Worm (Caenorhabditis elegans) whole organism, early embryonic: Measurements from ENCODE around the gene bir-2.

Experiments used
- B0310.2 ChIP-seq: sonication (generic microtip); optimal IDR thresholded peaks from 2 replicates; lab custom pipeline; 2016; ENCODE audit warnings: mild to moderate bottlenecking, missing genetic modification characterization, missing compliant biosample characterization
- aly-1 ChIP-seq: sonication (generic microtip); optimal IDR thresholded peaks from 2 replicates; lab custom pipeline; 2016; ENCODE audit warnings: missing genetic modification characterization, missing compliant biosample characterization
- ama-1 ChIP-seq: fragments of 150-350 bp; optimal IDR thresholded peaks from 2 replicates; lab custom pipeline; 2014
- ets-7 ChIP-seq: sonication (generic microtip); optimal IDR thresholded peaks from 2 replicates; lab custom pipeline; 2016; ENCODE audit warnings: missing genotype, missing genetic modification characterization, missing compliant biosample characterization
- flt-1 ChIP-seq: fragments of 200-800 bp; sonication (Bioruptor generic); IDR thresholded peaks from 2 replicates; pipeline ENCODE4 v1.3.6; 2022; ENCODE audit warnings: missing genetic modification characterization, missing compliant biosample characterization
- hmbx-1 ChIP-seq: sonication (generic microtip); optimal IDR thresholded peaks from 2 replicates; lab custom pipeline; 2016; ENCODE audit warnings: mild to moderate bottlenecking, missing genetic modification characterization, missing compliant biosample characterization
- pes-1 ChIP-seq: fragments of 200-800 bp; sonication (Bioruptor generic); IDR thresholded peaks from 2 replicates; pipeline ENCODE4 v1.3.6; 2022; ENCODE audit warnings: missing genetic modification reagents, missing genetic modification characterization, missing compliant biosample characterization
- sea-1 ChIP-seq: fragments of 200-800 bp; sonication (Bioruptor generic); conservative IDR thresholded peaks from 2 replicates; pipeline ENCODE4 v1.3.6; 2022; ENCODE audit warnings: missing genetic modification characterization, missing compliant biosample characterization

- TF ChIP-seq sea-1 (GFP tag; lab: Robert Waterston, UW) (no peak), ama-1 (lab: Kevin White, UChicago) (no peak), aly-1 (no peak), B0310.2 (tag; lab: Kevin White, UChicago) (no peak), ets-7 (tag; lab: Kevin White, UChicago) (no peak), hmbx-1 (tag; lab: Kevin White, UChicago) (no peak), flt-1 (GFP tag; lab: Robert Waterston, UW) (no peak), pes-1 (no peak)
Observed at ce11 chrV:13551601-13552000, 17.0 kb upstream of the bir-2 start, which contains the start of the genes C56A3.4 and C56A3.5.
